Fruit fly (Drosophila melanogaster): ENCODE measurements around the gene CG11052.

CG11052 gene

dm6 chr3R:7992100-7992499 lies 17.0 kb downstream of the CG11052 start (continued):
- TF ChIP-seq esn (GFP tag; optimal IDR thresholded peaks at IDR 0.05) (no peak), CG8632 (GFP tag; optimal IDR thresholded peaks at IDR 0.05) (no peak), CG4318 (GFP tag; optimal IDR thresholded peaks at IDR 0.05) (peak; percentile 68), CG15336 (GFP tag; IDR thresholded peaks at IDR 0.05) (peak; percentile 55; the same call in 1 of the 2 replicates), CG8119 (GFP tag; IDR thresholded peaks at IDR 0.05) (peak; percentile 33; the same call in 2 of the 3 replicates), Smox (GFP tag; optimal IDR thresholded peaks at IDR 0.05) (no peak), Lpt (GFP tag; optimal IDR thresholded peaks at IDR 0.05) (no peak), topi (GFP tag; optimal IDR thresholded peaks at IDR 0.05) (no peak), svp (GFP tag) (no peak), CG6792 (GFP tag; optimal IDR thresholded peaks at IDR 0.05) (no peak), dac (GFP tag; optimal IDR thresholded peaks at IDR 0.05) (no peak), achi (GFP tag; optimal IDR thresholded peaks at IDR 0.05) (peak; percentile 24), pdm3 (GFP tag; optimal IDR thresholded peaks at IDR 0.05) (no peak), CG16779 (tag; optimal IDR thresholded peaks at IDR 0.05) (no peak), eg (GFP tag; IDR thresholded peaks at IDR 0.05) (peak; percentile 70), vri (GFP tag; optimal IDR thresholded peaks at IDR 0.05) (no peak), Met (GFP tag; optimal IDR thresholded peaks at IDR 0.05) (no peak), salr (GFP tag; optimal IDR thresholded peaks at IDR 0.05) (peak in 1 of 2 experiments; percentile 35), fd85E (GFP tag; optimal IDR thresholded peaks at IDR 0.05) (no peak), Gug (GFP tag; IDR thresholded peaks at IDR 0.05) (no peak), Ets96B (tag; optimal IDR thresholded peaks at IDR 0.05) (no peak), CG10631 (GFP tag; optimal IDR thresholded peaks at IDR 0.05) (no peak), net (GFP tag; optimal IDR thresholded peaks at IDR 0.05) (peak; percentile 47)

dm6 chr3R:7991446-7991845 lies 17.7 kb downstream of the CG11052 start:
- TF ChIP-seq eg (GFP tag; IDR thresholded peaks at IDR 0.05) (peak; percentile 38; the same call in 1 of the 3 replicates), cyc (GFP tag; optimal IDR thresholded peaks at IDR 0.05) (no peak), Met (GFP tag; optimal IDR thresholded peaks at IDR 0.05) (no peak), OdsH (GFP tag; optimal IDR thresholded peaks at IDR 0.05) (no peak), spab (GFP tag; optimal IDR thresholded peaks at IDR 0.05) (no peak), CG3919 (GFP tag; optimal IDR thresholded peaks at IDR 0.05) (no peak), CG8119 (GFP tag; IDR thresholded peaks at IDR 0.05) (0 out of 3 replicates have a peak, but pooled peaks have one; percentile 20)

- TF ChIP-seq CG15336 (GFP tag; IDR thresholded peaks at IDR 0.05) (no peak), Blimp-1 (GFP tag; optimal IDR thresholded peaks at IDR 0.05) (peak; percentile 92), Smox (GFP tag; optimal IDR thresholded peaks at IDR 0.05) (no peak)
Measured at dm6 chr3R:7990799-7991423, 18.2 kb downstream of the CG11052 start.

DNA sequence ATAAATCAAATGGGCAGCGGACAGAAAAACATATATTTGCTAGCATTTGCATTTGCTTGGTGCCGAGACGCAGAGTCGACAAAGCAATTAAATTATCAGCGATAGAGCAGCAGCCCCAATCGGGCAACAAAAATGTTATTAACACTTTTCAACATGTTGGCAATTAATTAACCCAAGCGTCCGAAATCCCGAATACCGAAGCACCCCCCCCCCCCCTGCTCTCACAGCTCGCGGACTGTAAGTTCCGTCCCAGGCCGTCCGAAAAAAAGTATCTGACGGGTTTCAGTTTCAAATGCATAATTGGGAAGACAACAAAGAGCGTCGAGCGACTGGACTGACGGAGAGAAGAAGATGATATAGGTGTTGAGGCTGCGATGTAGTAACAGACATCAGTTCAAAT lies 18.8 kb downstream of the CG11052 start:
- 0 out of 3 replicates have a peak, but pooled peaks have one; percentile 17 for TF ChIP-seq eg (GFP tag; IDR thresholded peaks at IDR 0.05)
- TF ChIP-seq Eip75B (GFP tag; optimal IDR thresholded peaks at IDR 0.05), result no peak

dm6 chr3R:7981396-7981795 lies 27.7 kb downstream of the CG11052 start:
- peak; percentile 23 for TF ChIP-seq Eip75B (GFP tag; optimal IDR thresholded peaks at IDR 0.05)
- TF ChIP-seq Hr39 (GFP tag; optimal IDR thresholded peaks at IDR 0.05), result no peak
- TF ChIP-seq esn (GFP tag; optimal IDR thresholded peaks at IDR 0.05), result peak; percentile 31
- peak; percentile 30 for TF ChIP-seq CG31627 (GFP tag; optimal IDR thresholded peaks at IDR 0.05)
- no peak for TF ChIP-seq dac (GFP tag; optimal IDR thresholded peaks at IDR 0.05)
- TF ChIP-seq cyc (GFP tag; optimal IDR thresholded peaks at IDR 0.05), result peak; percentile 13
- no peak for TF ChIP-seq Smox (GFP tag; optimal IDR thresholded peaks at IDR 0.05)

dm6 chr3R:7980222-7980621 lies 28.9 kb downstream of the CG11052 start, which contains the start of gene Sfp84E:
TSS of gene Sfp84E (minus strand) at chr3R:7980322.
- TF ChIP-seq lz (GFP tag; optimal IDR thresholded peaks at IDR 0.05) (no peak), CG7368 (GFP tag; optimal IDR thresholded peaks at IDR 0.05) (no peak), CG6854 (GFP tag; optimal IDR thresholded peaks at IDR 0.05) (no peak), net (GFP tag; optimal IDR thresholded peaks at IDR 0.05) (no peak), vri (GFP tag; optimal IDR thresholded peaks at IDR 0.05) (no peak), fd59A (GFP tag; optimal IDR thresholded peaks at IDR 0.05) (no peak), CG9139 (GFP tag; optimal IDR thresholded peaks at IDR 0.05) (no peak), Gug (GFP tag; IDR thresholded peaks at IDR 0.05) (no peak), CG10631 (GFP tag; optimal IDR thresholded peaks at IDR 0.05) (no peak), CG11902 (GFP tag; optimal IDR thresholded peaks at IDR 0.05) (no peak), Ets21C (GFP tag; optimal IDR thresholded peaks at IDR 0.05) (no peak), CG6808 (GFP tag; optimal IDR thresholded peaks at IDR 0.05) (no peak), Blimp-1 (GFP tag; optimal IDR thresholded peaks at IDR 0.05) (no peak), Sox14 (GFP tag; optimal IDR thresholded peaks at IDR 0.05) (no peak), achi (GFP tag; optimal IDR thresholded peaks at IDR 0.05) (no peak), dac (GFP tag; optimal IDR thresholded peaks at IDR 0.05) (no peak)

All from whole organism, prepupa.